Worm (Caenorhabditis elegans) whole organism, young adult: ENCODE results near the gene T27F7.12.
A peak's percentile ranks its signal among the peaks of the same experiment; 100 is the strongest.

Source experiments
- egrh-3 ChIP-seq: fragments of 200-800 bp; sonication (Bioruptor generic); IDR thresholded peaks from 2 replicates; pipeline ENCODE4 v1.3.6; 2022; ENCODE audit warnings: missing genetic modification reagents, missing genetic modification characterization, missing compliant biosample characterization
- snpc-4 ChIP-seq, 5 experiments: fragments of 150-350 bp in 1 of 5; sonication (generic microtip) in 4 of 5; optimal IDR thresholded peaks; 2 replicates each; lab custom pipeline; 2014 to 2018; ENCODE audit warnings: missing genetic modification characterization in 5 of 5, missing biosample characterization in 3 of 5, antibody characterized with exemption in 2 of 5, mild to moderate bottlenecking in 2 of 5, missing compliant biosample characterization in 2 of 5, missing genotype in 2 of 5, moderate library complexity in 2 of 5, missing genetic modification reagents in 1 of 5

ce11 chrII:5016977-5017585, 27.2 kb downstream of the T27F7.12 start:
- TF ChIP-seq egrh-3 (GFP tag; lab: Robert Waterston, UW) (no peak; the same call in 1 of the 2 replicates), snpc-4 (GFP tag; optimal IDR thresholded peaks at IDR 0.05; lab: Kevin White, UChicago) (no peak), snpc-4 (tag; optimal IDR thresholded peaks at IDR 0.05; lab: Kevin White, UChicago) (peak in 2 of 4 experiments; percentile 35 to 52)
